Fruit fly (Drosophila melanogaster) whole organism, embryonic: ENCODE results near the gene Sfp23F.

ENCODE experiments used
- Aef1 ChIP-seq: fragments of 200-800 bp; sonication (Bioruptor generic); IDR thresholded peaks from 3 replicates; pipeline ENCODE4 v1.3.6; 2022; ENCODE audit warnings: missing biosample characterization, missing genetic modification characterization
- Blimp-1 ChIP-seq: fragments of 200-800 bp; sonication (Bioruptor generic); optimal IDR thresholded peaks from 3 replicates; lab custom pipeline; 2018; ENCODE audit warnings: missing biosample characterization, missing genetic modification characterization, mild to moderate bottlenecking, moderate library complexity, missing genetic modification reagents
- CG10321 ChIP-seq: fragments of 200-800 bp; sonication (Bioruptor generic); IDR thresholded peaks from 2 replicates; pipeline ENCODE4 v1.3.6; 2022; ENCODE audit warnings: missing biosample characterization, missing genetic modification characterization
- CG10543 ChIP-seq: fragments of 200-800 bp; sonication (Bioruptor generic); optimal IDR thresholded peaks from 3 replicates; lab custom pipeline; 2017; ENCODE audit warnings: missing biosample characterization, mild to moderate bottlenecking, missing genetic modification characterization, moderate library complexity
- CG11085 ChIP-seq: fragments of 200-800 bp; sonication (Bioruptor generic); IDR thresholded peaks from 2 replicates; pipeline ENCODE4 v1.3.6; 2022; ENCODE audit warnings: missing biosample characterization, missing genetic modification characterization
- CG12104 ChIP-seq: fragments of 200-800 bp; sonication (Bioruptor generic); optimal IDR thresholded peaks from 3 replicates; lab custom pipeline; 2016; ENCODE audit warnings: missing biosample characterization, missing genetic modification characterization
- CG12299 ChIP-seq: fragments of 200-800 bp; sonication (Bioruptor generic); optimal IDR thresholded peaks from 2 replicates; lab custom pipeline; 2018; ENCODE audit warnings: missing biosample characterization, mild to moderate bottlenecking, missing genetic modification characterization
- CG13624 ChIP-seq: fragments of 200-800 bp; sonication (Bioruptor generic); optimal IDR thresholded peaks from 2 replicates; lab custom pipeline; 2016; ENCODE audit warnings: missing biosample characterization, missing genetic modification characterization
- CG14710 ChIP-seq: fragments of 200-800 bp; sonication (Bioruptor generic); optimal IDR thresholded peaks from 3 replicates; lab custom pipeline; 2019; ENCODE audit warnings: missing biosample characterization, mild to moderate bottlenecking, missing genetic modification characterization, moderate library complexity
- CG17568 ChIP-seq: fragments of 200-800 bp; sonication (Bioruptor generic); optimal IDR thresholded peaks from 2 replicates; lab custom pipeline; 2018; ENCODE audit warnings: missing biosample characterization, mild to moderate bottlenecking, missing genetic modification characterization, moderate library complexity
- CG1832 ChIP-seq: fragments of 200-800 bp; sonication (Bioruptor generic); optimal IDR thresholded peaks from 2 replicates; lab custom pipeline; 2017; ENCODE audit warnings: missing biosample characterization, mild to moderate bottlenecking, missing genetic modification characterization, inconsistent platforms
- CG32767 ChIP-seq: fragments of 200-800 bp; sonication (Bioruptor generic); IDR thresholded peaks from 2 replicates; pipeline ENCODE4 v1.3.6; 2022; ENCODE audit warnings: missing biosample characterization, missing genetic modification characterization
- CG3847 ChIP-seq: fragments of 200-800 bp; sonication (Bioruptor generic); IDR thresholded peaks from 2 replicates; pipeline ENCODE4 v1.3.6; 2022; ENCODE audit warnings: missing biosample characterization, missing genetic modification characterization
- CG42726 ChIP-seq: fragments of 200-800 bp; sonication (Bioruptor generic); IDR thresholded peaks from 2 replicates; pipeline ENCODE4 v1.3.6; 2022; ENCODE audit warnings: missing biosample characterization, missing genetic modification characterization; ENCODE audit not compliant: partially characterized antibody
- CG4328 ChIP-seq: fragments of 200-800 bp; sonication (Bioruptor generic); optimal IDR thresholded peaks from 3 replicates; lab custom pipeline; 2017; ENCODE audit warnings: missing biosample characterization, missing genetic modification reagents, missing genetic modification characterization
- CG6791 ChIP-seq: fragments of 200-800 bp; sonication (Bioruptor generic); IDR thresholded peaks from 3 replicates; pipeline ENCODE4 v1.3.6; 2022; ENCODE audit warnings: missing biosample characterization, missing genetic modification characterization; ENCODE audit not compliant: partially characterized antibody
- CG7928 ChIP-seq: fragments of 200-800 bp; sonication (Bioruptor generic); optimal IDR thresholded peaks from 2 replicates; lab custom pipeline; 2017; ENCODE audit warnings: missing biosample characterization, mild to moderate bottlenecking, missing genetic modification characterization
- CG8388 ChIP-seq: fragments of 200-800 bp; sonication (Bioruptor generic); optimal IDR thresholded peaks from 2 replicates; lab custom pipeline; 2019; ENCODE audit warnings: missing biosample characterization, mild to moderate bottlenecking, missing genetic modification characterization, moderate library complexity
- CG9797 ChIP-seq: fragments of 200-800 bp; sonication (Bioruptor generic); optimal IDR thresholded peaks from 3 replicates; lab custom pipeline; 2018; ENCODE audit warnings: missing biosample characterization, mild to moderate bottlenecking, missing genetic modification characterization
- Deaf1 ChIP-seq: fragments of 200-800 bp; optimal IDR thresholded peaks from 3 replicates; lab custom pipeline; 2019; ENCODE audit warnings: missing biosample characterization, mild to moderate bottlenecking, missing genetic modification characterization, moderate library complexity
- Dll ChIP-seq: fragments of 200-800 bp; sonication (Bioruptor generic); IDR thresholded peaks from 4 replicates; pipeline ENCODE4 v1.3.6; 2022; ENCODE audit warnings: missing biosample characterization, missing genetic modification characterization; ENCODE audit not compliant: partially characterized antibody
- Doc2 ChIP-seq: fragments of 200-800 bp; sonication (Bioruptor generic); IDR thresholded peaks from 2 replicates; pipeline ENCODE4 v1.3.6; 2022; ENCODE audit warnings: missing biosample characterization, missing genetic modification characterization
- Fer1 ChIP-seq: fragments of 200-800 bp; sonication (Bioruptor generic); optimal IDR thresholded peaks from 2 replicates; lab custom pipeline; 2017; ENCODE audit warnings: missing biosample characterization, mild to moderate bottlenecking, missing genetic modification characterization
- Fer3 ChIP-seq: fragments of 200-800 bp; sonication (Bioruptor generic); optimal IDR thresholded peaks from 2 replicates; lab custom pipeline; 2018; ENCODE audit warnings: missing biosample characterization, mild to moderate bottlenecking, missing genetic modification characterization, moderate library complexity
- Hey ChIP-seq: fragments of 200-800 bp; sonication (Bioruptor generic); optimal IDR thresholded peaks from 3 replicates; lab custom pipeline; 2018; ENCODE audit warnings: missing biosample characterization, mild to moderate bottlenecking, missing genetic modification characterization
- MESR4 ChIP-seq: fragments of 200-800 bp; sonication (Bioruptor generic); optimal IDR thresholded peaks from 2 replicates; lab custom pipeline; 2018; ENCODE audit warnings: missing biosample characterization, mild to moderate bottlenecking, missing genetic modification characterization, moderate library complexity
- Meics ChIP-seq: fragments of 200-800 bp; sonication (Bioruptor generic); optimal IDR thresholded peaks from 2 replicates; lab custom pipeline; 2017; ENCODE audit warnings: missing biosample characterization, mild to moderate bottlenecking, missing genetic modification characterization
- Opbp ChIP-seq: fragments of 200-800 bp; sonication (Bioruptor generic); IDR thresholded peaks from 3 replicates; pipeline ENCODE4 v1.3.6; 2022; ENCODE audit warnings: missing biosample characterization, missing genetic modification characterization; ENCODE audit not compliant: partially characterized antibody
- Rx ChIP-seq: fragments of 200-800 bp; sonication (Bioruptor generic); IDR thresholded peaks from 2 replicates; pipeline ENCODE4 v1.3.6; 2022; ENCODE audit warnings: missing biosample characterization, missing genetic modification characterization
- Sin3A ChIP-seq: fragments of >200 bp; optimal IDR thresholded peaks from 2 replicates; lab custom pipeline; 2018
- bigmax ChIP-seq: fragments of 200-800 bp; sonication (Bioruptor generic); optimal IDR thresholded peaks from 2 replicates; lab custom pipeline; 2018; ENCODE audit warnings: missing biosample characterization, mild to moderate bottlenecking, missing genetic modification characterization
- bsh ChIP-seq, 2 experiments: fragments of 200-800 bp; sonication (Bioruptor generic); optimal IDR thresholded peaks; 2 replicates each; lab custom pipeline; 2017 to 2018; ENCODE audit warnings: mild to moderate bottlenecking in 2 of 2, missing biosample characterization in 2 of 2, missing genetic modification characterization in 2 of 2, moderate library complexity in 1 of 2
- crol ChIP-seq: fragments of 200-800 bp; sonication (Bioruptor generic); IDR thresholded peaks from 2 replicates; pipeline ENCODE4 v1.3.6; 2022; ENCODE audit warnings: missing biosample characterization, missing genetic modification characterization
- gce ChIP-seq: fragments of 200-800 bp; sonication (Bioruptor generic); IDR thresholded peaks from 3 replicates; pipeline ENCODE4 v1.3.6; 2022; ENCODE audit warnings: missing biosample characterization, missing genetic modification characterization
- gfzf ChIP-seq: fragments of 200-800 bp; sonication (Bioruptor generic); optimal IDR thresholded peaks from 2 replicates; lab custom pipeline; 2016; ENCODE audit warnings: missing biosample characterization, mild to moderate bottlenecking, missing genetic modification characterization, moderate library complexity
- grau ChIP-seq: fragments of 200-800 bp; optimal IDR thresholded peaks from 3 replicates; lab custom pipeline; 2019; ENCODE audit warnings: missing biosample characterization, mild to moderate bottlenecking, missing genetic modification characterization, moderate library complexity
- lov ChIP-seq, 2 experiments: fragments of 200-800 bp in 1 of 2; fragments of >200 bp in 1 of 2; sonication (Bioruptor generic) in 1 of 2; IDR thresholded peaks in 1 of 2; optimal IDR thresholded peaks in 1 of 2; 2 replicates in 1 of 2; 3 replicates in 1 of 2; pipeline versions ENCODE4 v1.3.6 to Lab custom; 2017 to 2022; ENCODE audit warnings: missing biosample characterization in 1 of 2, missing genetic modification characterization in 1 of 2
- nom ChIP-seq: fragments of 200-800 bp; sonication (Bioruptor generic); optimal IDR thresholded peaks from 2 replicates; lab custom pipeline; 2017; ENCODE audit warnings: missing biosample characterization, missing genetic modification characterization, mild to moderate bottlenecking, moderate library complexity, missing genetic modification reagents
- pan ChIP-seq, 4 experiments: fragments of >200 bp in 3 of 4; fragments of 200-800 bp in 1 of 4; sonication (Bioruptor generic) in 1 of 4; optimal IDR thresholded peaks in 3 of 4; IDR thresholded peaks in 1 of 4; 2 replicates each; pipeline versions ENCODE4 v1.3.6 to Lab custom; 2017 to 2022; ENCODE audit warnings: missing biosample characterization in 2 of 4, missing genetic modification characterization in 2 of 4, mixed read lengths in 1 of 4
- pum ChIP-seq: fragments of 200-800 bp; sonication (Bioruptor generic); optimal IDR thresholded peaks from 2 replicates; lab custom pipeline; 2016; ENCODE audit warnings: missing biosample characterization, missing genetic modification characterization
- ranshi ChIP-seq: fragments of 200-800 bp; sonication (Bioruptor generic); IDR thresholded peaks from 2 replicates; pipeline ENCODE4 v1.3.6; 2022; ENCODE audit warnings: missing biosample characterization, missing genetic modification characterization
- run ChIP-seq: fragments of 200-800 bp; sonication (Bioruptor generic); optimal IDR thresholded peaks from 3 replicates; lab custom pipeline; 2018; ENCODE audit warnings: missing biosample characterization, mild to moderate bottlenecking, missing genetic modification characterization
- so ChIP-seq: fragments of 200-800 bp; sonication (Bioruptor generic); IDR thresholded peaks from 3 replicates; pipeline ENCODE4 v1.3.6; 2022; ENCODE audit warnings: missing biosample characterization, missing genetic modification characterization
- tin ChIP-seq: fragments of 200-800 bp; sonication (Bioruptor generic); optimal IDR thresholded peaks from 3 replicates; lab custom pipeline; 2016; ENCODE audit warnings: missing biosample characterization, missing genetic modification characterization
- tll ChIP-seq, 2 experiments: fragments of 200-800 bp in 1 of 2; fragments of >200 bp in 1 of 2; sonication (Bioruptor generic) in 1 of 2; optimal IDR thresholded peaks; 2 replicates each; lab custom pipeline; 2017 to 2019; ENCODE audit warnings: missing biosample characterization in 2 of 2, missing genetic modification characterization in 2 of 2, mild to moderate bottlenecking in 1 of 2, moderate library complexity in 1 of 2
- unc-4 ChIP-seq: fragments of 200-800 bp; sonication (Bioruptor generic); IDR thresholded peaks from 2 replicates; pipeline ENCODE4 v1.3.6; 2022; ENCODE audit warnings: missing biosample characterization, missing genetic modification characterization; ENCODE audit not compliant: partially characterized antibody
- unpg ChIP-seq: fragments of 200-800 bp; sonication (Bioruptor generic); optimal IDR thresholded peaks from 3 replicates; lab custom pipeline; 2018; ENCODE audit warnings: missing biosample characterization, mild to moderate bottlenecking, missing genetic modification characterization, moderate library complexity
- wek ChIP-seq: fragments of 200-800 bp; sonication (Bioruptor generic); optimal IDR thresholded peaks from 3 replicates; lab custom pipeline; 2018; ENCODE audit warnings: missing biosample characterization, mild to moderate bottlenecking, missing genetic modification characterization, moderate library complexity
- z ChIP-seq: fragments of 200-800 bp; sonication (Bioruptor generic); IDR thresholded peaks from 3 replicates; pipeline ENCODE4 v1.3.6; 2022; ENCODE audit warnings: missing biosample characterization, missing genetic modification characterization

Gene Sfp23F

dm6 chr2L:3339420-3339819 lies 48.1 kb downstream of the Sfp23F start (continued):
- TF ChIP-seq CG6791 (GFP tag; lab: Robert Waterston, UW) (peak; percentile 42; the same call in 1 of the 3 replicates), MESR4 (GFP tag; lab: Kevin White, UChicago) (no peak), tll (GFP tag; optimal IDR thresholded peaks at IDR 0.05; lab: Kevin White, UChicago) (no peak), Dll (GFP tag; lab: Robert Waterston, UW) (no peak), CG10321 (GFP tag; lab: Robert Waterston, UW) (peak; percentile 91), bigmax (GFP tag; lab: Kevin White, UChicago) (no peak), Doc2 (no peak), Sin3A (no peak), CG11085 (GFP tag; lab: Robert Waterston, UW) (no peak), CG7928 (GFP tag; lab: Kevin White, UChicago) (no peak), Aef1 (GFP tag; lab: Robert Waterston, UW) (peak; percentile 38; the same call in 2 of the 3 replicates), Fer3 (no peak), CG3847 (GFP tag; lab: Robert Waterston, UW) (no peak), CG32767 (GFP tag; lab: Robert Waterston, UW) (peak; percentile 50), CG4328 (GFP tag; lab: Kevin White, UChicago) (no peak), unpg (GFP tag; lab: Kevin White, UChicago) (no peak), CG14710 (tag; lab: Kevin White, UChicago) (no peak), CG9797 (GFP tag; lab: Kevin White, UChicago) (no peak), Meics (GFP tag; lab: Kevin White, UChicago) (no peak), pan (optimal IDR thresholded peaks at IDR 0.05; lab: Kevin White, UChicago) (no peak), pan (GFP tag; optimal IDR thresholded peaks at IDR 0.05 in 1 of 2, IDR thresholded peaks at IDR 0.05 in 1 of 2) (peak in 1 of 2 experiments; percentile 49), bsh (GFP tag; optimal IDR thresholded peaks at IDR 0.05; lab: Kevin White, UChicago) (no peak), gce (peak; percentile 43; the same call in 1 of the 3 replicates), CG12299 (tag; lab: Kevin White, UChicago) (no peak), lov (optimal IDR thresholded peaks at IDR 0.05; lab: Kevin White, UChicago) (no peak), lov (GFP tag; IDR thresholded peaks at IDR 0.05; lab: Robert Waterston, UW) (0 out of 3 replicates have a peak, but pooled peaks have one; percentile 13), run (tag; lab: Kevin White, UChicago) (no peak), so (GFP tag; lab: Robert Waterston, UW) (0 out of 3 replicates have a peak, but pooled peaks have one; percentile 26), Hey (tag; lab: Kevin White, UChicago) (no peak), wek (GFP tag; lab: Kevin White, UChicago) (peak; percentile 0), CG1832 (peak; percentile 75), Blimp-1 (GFP tag; lab: Kevin White, UChicago) (peak; percentile 18), nom (peak; percentile 31), Deaf1 (tag; lab: Kevin White, UChicago) (peak; percentile 31), Fer1 (GFP tag; lab: Kevin White, UChicago) (no peak), unc-4 (GFP tag; lab: Robert Waterston, UW) (no peak), z (peak; percentile 83), CG8388 (GFP tag; lab: Kevin White, UChicago) (no peak), Rx (GFP tag; lab: Robert Waterston, UW) (no peak), CG10543 (GFP tag; lab: Kevin White, UChicago) (peak; percentile 16), gfzf (GFP tag; lab: Kevin White, UChicago) (no peak), crol (peak; percentile 97), ranshi (no peak), CG17568 (GFP tag; lab: Kevin White, UChicago) (no peak), grau (no peak), CG42726 (GFP tag; lab: Robert Waterston, UW) (no peak), pum (no peak), CG13624 (no peak), tin (GFP tag; lab: Kevin White, UChicago) (no peak), CG12104 (GFP tag; lab: Kevin White, UChicago) (no peak), Opbp (GFP tag; lab: Robert Waterston, UW) (0 out of 3 replicates have a peak, but pooled peaks have one; percentile 36)
